Worm (Caenorhabditis elegans) whole organism, early embryonic: ENCODE measurements around the gene gldi-1.

ENCODE experiments used
- aly-1 ChIP-seq: sonication (generic microtip); optimal IDR thresholded peaks from 2 replicates; lab custom pipeline; 2016; ENCODE audit warnings: missing genetic modification characterization, missing compliant biosample characterization
- ama-1 ChIP-seq: fragments of 150-350 bp; optimal IDR thresholded peaks from 2 replicates; lab custom pipeline; 2014
- ceh-36 ChIP-seq: sonication (generic microtip); optimal IDR thresholded peaks from 2 replicates; lab custom pipeline; 2016; ENCODE audit warnings: missing genetic modification characterization, inconsistent platforms, missing compliant biosample characterization
- flt-1 ChIP-seq: fragments of 200-800 bp; sonication (Bioruptor generic); IDR thresholded peaks from 2 replicates; pipeline ENCODE4 v1.3.6; 2022; ENCODE audit warnings: missing genetic modification characterization, missing compliant biosample characterization
- hmbx-1 ChIP-seq: sonication (generic microtip); optimal IDR thresholded peaks from 2 replicates; lab custom pipeline; 2016; ENCODE audit warnings: mild to moderate bottlenecking, missing genetic modification characterization, missing compliant biosample characterization
- hmg-4 ChIP-seq: fragments of 200-800 bp; sonication (Bioruptor generic); optimal IDR thresholded peaks from 2 replicates; lab custom pipeline; 2018; ENCODE audit warnings: mild to moderate bottlenecking, missing genetic modification characterization, missing compliant biosample characterization
- hnd-1 ChIP-seq: sonication (generic microtip); optimal IDR thresholded peaks from 2 replicates; lab custom pipeline; 2016; ENCODE audit warnings: missing genetic modification characterization, missing compliant biosample characterization
- tra-4 ChIP-seq: sonication (generic microtip); optimal IDR thresholded peaks from 2 replicates; lab custom pipeline; 2017; ENCODE audit warnings: missing genetic modification characterization, missing compliant biosample characterization

DNA sequence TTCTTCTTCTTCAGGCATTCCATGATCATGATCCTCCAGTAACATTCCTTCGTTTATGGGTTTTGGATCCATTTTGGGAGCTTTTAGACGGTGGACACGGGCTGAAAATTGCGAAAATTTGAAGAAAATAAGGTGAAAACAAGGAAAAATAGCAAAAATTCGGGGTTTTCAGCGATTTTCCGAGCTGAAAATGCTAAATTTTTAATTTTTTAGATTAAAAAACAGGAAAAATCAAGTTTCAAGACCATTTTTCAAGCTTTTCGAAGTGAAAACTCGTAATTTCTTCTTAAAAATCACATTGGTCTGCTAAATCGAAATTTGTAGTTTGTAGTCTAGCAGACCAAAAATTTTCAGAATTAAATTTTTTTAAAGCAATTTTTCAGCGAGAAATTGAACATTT lies 16.9 kb downstream of the gldi-1 start, which contains the start of gene nfyb-1:
- no peak for TF ChIP-seq ceh-36
- no peak for TF ChIP-seq tra-4 (tag; lab: Kevin White, UChicago)
- TF ChIP-seq flt-1 (GFP tag; lab: Robert Waterston, UW) = no peak
- TF ChIP-seq aly-1 (tag; lab: Kevin White, UChicago) = no peak
- TF ChIP-seq hmg-4 = no peak
- no peak for TF ChIP-seq hnd-1 (tag; lab: Kevin White, UChicago)
- TF ChIP-seq ama-1 (lab: Kevin White, UChicago) = no peak
- TF ChIP-seq hmbx-1 = no peak
